Fruit fly (Drosophila melanogaster) whole organism: ENCODE data around the gene trem.

Experiments used
- CG8478 ChIP-seq: fragments of >200 bp; optimal IDR thresholded peaks from 2 replicates; lab custom pipeline; 2018; ENCODE audit warnings: inconsistent platforms
- Dll ChIP-seq: fragments of >200 bp; optimal IDR thresholded peaks from 2 replicates; lab custom pipeline; 2017
- EcR ChIP-seq, 2 experiments: fragments of >200 bp; optimal IDR thresholded peaks; 2 replicates each; lab custom pipeline; 2017; ENCODE audit warnings: missing biosample characterization in 2 of 2, missing genetic modification characterization in 2 of 2, missing genetic modification reagents in 2 of 2
- pan ChIP-seq: fragments of >200 bp; optimal IDR thresholded peaks from 2 replicates; lab custom pipeline; 2017
- psq ChIP-seq: fragments of >200 bp; optimal IDR thresholded peaks from 2 replicates; lab custom pipeline; 2017
- usp ChIP-seq: fragments of >200 bp; optimal IDR thresholded peaks from 2 replicates; lab custom pipeline; 2017; ENCODE audit warnings: missing biosample characterization, missing genetic modification characterization, mixed read lengths

The trem gene

dm6 chr3R:19997526-19998070, 33.5 kb downstream of the trem start:
- TF ChIP-seq psq (lab: Kevin White, UChicago) (no peak), usp (no peak), CG8478 (no peak), pan (no peak), EcR (GFP tag; optimal IDR thresholded peaks at IDR 0.05; lab: Kevin White, UChicago) (no peak), Dll (lab: Kevin White, UChicago) (no peak)

- TF ChIP-seq psq (lab: Kevin White, UChicago) (no peak), usp (no peak), EcR (GFP tag; optimal IDR thresholded peaks at IDR 0.05; lab: Kevin White, UChicago) (no peak), CG8478 (no peak)
Measured at dm6 chr3R:19996433-19996832, 34.7 kb downstream of the trem start.

- TF ChIP-seq EcR (GFP tag; optimal IDR thresholded peaks at IDR 0.05; lab: Kevin White, UChicago), result no peak
- TF ChIP-seq CG8478, result no peak
Measured at dm6 chr3R:19995408-19995807, 35.7 kb downstream of the trem start.

- no peak for TF ChIP-seq psq (lab: Kevin White, UChicago)
- no peak for TF ChIP-seq EcR (GFP tag; optimal IDR thresholded peaks at IDR 0.05; lab: Kevin White, UChicago)
- no peak for TF ChIP-seq Dll (lab: Kevin White, UChicago)
- no peak for TF ChIP-seq usp
- TF ChIP-seq CG8478, result no peak
- no peak for TF ChIP-seq pan
Measured at dm6 chr3R:19985376-19985775, 45.7 kb downstream of the trem start.
